Fruit fly (Drosophila melanogaster) whole organism, wandering third instar larva: ENCODE measurements around the gene CG31253.

ENCODE experiments used
- Dif ChIP-seq: fragments of 200-275, 200-300 bp; sonication (Bioruptor generic); optimal IDR thresholded peaks from 2 replicates; lab custom pipeline; 2018; ENCODE audit warnings: missing biosample characterization, missing genetic modification characterization; ENCODE audit not compliant: partially characterized antibody
- Hnf4 ChIP-seq: fragments of 200-800 bp; sonication (Bioruptor generic); optimal IDR thresholded peaks from 2 replicates; lab custom pipeline; 2016; ENCODE audit warnings: missing biosample characterization, mild to moderate bottlenecking, missing genetic modification characterization
- Hr78 ChIP-seq: fragments of >200 bp; optimal IDR thresholded peaks from 2 replicates; lab custom pipeline; 2017; ENCODE audit warnings: missing biosample characterization, missing genetic modification characterization
- Hr83 ChIP-seq: fragments of 200-300 bp; sonication (Bioruptor generic); optimal IDR thresholded peaks from 2 replicates; lab custom pipeline; 2016; ENCODE audit warnings: missing biosample characterization, mild to moderate bottlenecking, missing genetic modification characterization, moderate library complexity; ENCODE audit not compliant: poor library complexity, severe bottlenecking
- Mio ChIP-seq: sonication (Bioruptor generic); optimal IDR thresholded peaks from 2 replicates; lab custom pipeline; 2016; ENCODE audit warnings: missing biosample characterization, missing genetic modification characterization
- Myc ChIP-seq: fragments of >200 bp; optimal IDR thresholded peaks from 2 replicates; lab custom pipeline; 2017
- OdsH ChIP-seq: fragments of 200-800 bp; sonication (Bioruptor generic); optimal IDR thresholded peaks from 2 replicates; lab custom pipeline; 2016; ENCODE audit warnings: missing biosample characterization, mild to moderate bottlenecking, missing genetic modification characterization
- Sp1 ChIP-seq: fragments of 200-800 bp; sonication (Bioruptor generic); optimal IDR thresholded peaks from 3 replicates; lab custom pipeline; 2019; ENCODE audit warnings: missing biosample characterization, mild to moderate bottlenecking, missing genetic modification characterization, moderate library complexity
- h ChIP-seq: fragments of 200-800 bp; sonication (Bioruptor generic); optimal IDR thresholded peaks from 3 replicates; lab custom pipeline; 2016; ENCODE audit warnings: missing biosample characterization, mild to moderate bottlenecking, missing genetic modification characterization
- jim ChIP-seq: fragments of 175-275, 200-325 bp; sonication (Bioruptor generic); optimal IDR thresholded peaks from 2 replicates; lab custom pipeline; 2016; ENCODE audit warnings: missing biosample characterization, mild to moderate bottlenecking, missing genetic modification characterization
- lola ChIP-seq: fragments of >200 bp; optimal IDR thresholded peaks from 2 replicates; lab custom pipeline; 2017; ENCODE audit warnings: missing biosample characterization, missing genetic modification characterization
- rgr ChIP-seq: fragments of 200-800 bp; sonication (Bioruptor generic); optimal IDR thresholded peaks from 3 replicates; lab custom pipeline; 2016; ENCODE audit warnings: missing biosample characterization, mild to moderate bottlenecking, missing genetic modification characterization
- sv ChIP-seq: fragments of 200-800 bp; sonication (Bioruptor generic); optimal IDR thresholded peaks from 3 replicates; lab custom pipeline; 2016; ENCODE audit warnings: missing biosample characterization, missing genetic modification characterization
- tai ChIP-seq: sonication (Bioruptor generic); optimal IDR thresholded peaks from 2 replicates; lab custom pipeline; 2016; ENCODE audit warnings: missing biosample characterization, missing genetic modification characterization

- TF ChIP-seq Hnf4 (no peak), lola (no peak), sv (GFP tag; lab: Kevin White, UChicago) (no peak), Myc (lab: Kevin White, UChicago) (no peak), tai (no peak), h (no peak), Hr78 (GFP tag; lab: Kevin White, UChicago) (no peak), Mio (GFP tag; lab: Kevin White, UChicago) (no peak), OdsH (no peak), jim (GFP tag; lab: Kevin White, UChicago) (no peak), rgr (GFP tag; lab: Kevin White, UChicago) (no peak), Sp1 (GFP tag; lab: Kevin White, UChicago) (no peak), Dif (GFP tag; lab: Kevin White, UChicago) (no peak), Hr83 (GFP tag; lab: Kevin White, UChicago) (no peak)
These were observed 2.4 kb downstream of the CG31253 start for dm6 chr3R:27957967-27958366.
